Worm (Caenorhabditis elegans) whole organism, midembryonic: ENCODE measurements around the gene mics-1.

Source experiments
- flt-1 ChIP-seq: fragments of 200-800 bp; sonication (Bioruptor generic); IDR thresholded peaks from 2 replicates; pipeline ENCODE4 v1.3.6; 2022; ENCODE audit warnings: missing genetic modification characterization, missing compliant biosample characterization
- klf-2 ChIP-seq: fragments of 200-800 bp; sonication (Bioruptor generic); conservative IDR thresholded peaks from 2 replicates; pipeline ENCODE4 v1.3.6; 2022; ENCODE audit warnings: missing genetic modification reagents, missing genetic modification characterization, missing compliant biosample characterization
- ref-1 ChIP-seq: fragments of 200-800 bp; sonication (Bioruptor generic); conservative IDR thresholded peaks from 2 replicates; pipeline ENCODE4 v1.3.6; 2022; ENCODE audit warnings: missing genetic modification reagents, missing genetic modification characterization, missing compliant biosample characterization
- tab-1 ChIP-seq: fragments of 200-800 bp; sonication (Bioruptor generic); IDR thresholded peaks from 2 replicates; pipeline ENCODE4 v1.3.6; 2022; ENCODE audit warnings: missing genetic modification characterization, missing compliant biosample characterization

ce11 chrV:10562817-10563216, 15.3 kb downstream of the mics-1 start:
- no peak for TF ChIP-seq flt-1 (GFP tag; lab: Robert Waterston, UW)
- no peak for TF ChIP-seq ref-1 (GFP tag; lab: Robert Waterston, UW)
- no peak for TF ChIP-seq klf-2 (GFP tag; lab: Robert Waterston, UW)
- TF ChIP-seq tab-1 (GFP tag; lab: Robert Waterston, UW) = no peak
